Worm (Caenorhabditis elegans): ENCODE data around the gene C43F9.4.

DNA sequence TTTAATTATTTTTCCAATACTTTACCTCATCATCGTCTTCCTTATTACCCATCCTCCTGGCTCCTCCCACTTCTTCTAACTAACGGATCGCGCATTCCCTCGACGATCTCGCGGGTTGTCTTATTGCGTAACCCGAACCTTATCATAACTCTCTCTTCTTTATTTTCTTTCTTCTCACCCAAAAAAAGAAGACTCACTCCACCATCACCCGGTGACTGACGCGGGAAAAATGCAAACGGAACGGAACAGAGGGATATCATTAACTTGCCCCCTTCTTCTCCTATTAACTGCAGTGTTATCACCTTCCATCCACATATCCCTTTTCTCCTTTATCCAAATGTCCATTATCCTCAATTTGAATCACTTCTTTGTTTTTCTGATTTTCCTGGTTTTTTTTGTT, 18.9 kb downstream of the C43F9.4 start:
- TF ChIP-seq ceh-13 (GFP tag; optimal IDR thresholded peaks at IDR 0.05), result no peak
- TF ChIP-seq sea-1 (GFP tag; conservative IDR thresholded peaks at IDR 0.05), result no peak

Data from whole organism, early embryonic.